Fruit fly (Drosophila melanogaster) Kc167 (cell line): Measurements from ENCODE around the gene Nha2.

Experiments used
- Myc ChIP-seq: fragments of >200 bp; optimal IDR thresholded peaks from 2 replicates; lab custom pipeline; 2017; ENCODE audit warnings: missing external identifiers
- Sin3A ChIP-seq: fragments of >200 bp; optimal IDR thresholded peaks from 2 replicates; lab custom pipeline; 2018; ENCODE audit warnings: missing external identifiers
- h ChIP-seq: fragments of >200 bp; optimal IDR thresholded peaks from 3 replicates; lab custom pipeline; 2018; ENCODE audit warnings: missing external identifiers
- insv ChIP-seq: fragments of >200 bp; optimal IDR thresholded peaks from 3 replicates; lab custom pipeline; 2018; ENCODE audit warnings: missing external identifiers
- psq ChIP-seq: fragments of >200 bp; optimal IDR thresholded peaks from 2 replicates; lab custom pipeline; 2017; ENCODE audit warnings: missing external identifiers
- ttk ChIP-seq: sonication (Bioruptor generic); optimal IDR thresholded peaks from 2 replicates; lab custom pipeline; 2017; ENCODE audit warnings: missing external identifiers

Gene Nha2

dm6 chr3R:22997912-22998622 lies at the start of gene Nha2:
Gene Nha2, minus strand, starts transcription at chr3R:22998528.
- TF ChIP-seq Sin3A (no peak), insv (lab: Kevin White, UChicago) (no peak), h (lab: Kevin White, UChicago) (no peak), ttk (lab: Kevin White, UChicago) (no peak)

dm6 chr3R:23046529-23046943 lies 48.2 kb upstream of the Nha2 start:
- no peak for TF ChIP-seq h (lab: Kevin White, UChicago)
- no peak for TF ChIP-seq psq

- TF ChIP-seq Myc: no peak
- no peak for TF ChIP-seq psq
- no peak for TF ChIP-seq insv (lab: Kevin White, UChicago)
Measured at dm6 chr3R:23043690-23044089, 45.4 kb upstream of the Nha2 start, which contains the start of gene CG13837. Gene CG13837, plus strand, starts transcription at chr3R:23043990.

- TF ChIP-seq psq: no peak
Measured at dm6 chr3R:23042746-23043265, 44.5 kb upstream of the Nha2 start.

- no peak for TF ChIP-seq insv (lab: Kevin White, UChicago)
- TF ChIP-seq ttk (lab: Kevin White, UChicago): no peak
- TF ChIP-seq Myc: no peak
- no peak for TF ChIP-seq h (lab: Kevin White, UChicago)
- no peak for TF ChIP-seq Sin3A
- TF ChIP-seq psq: no peak
Measured at dm6 chr3R:23041941-23042340, 43.6 kb upstream of the Nha2 start, which contains the start of gene CG13838. Gene CG13838, plus strand, starts transcription at chr3R:23042241.

- TF ChIP-seq h (lab: Kevin White, UChicago): no peak
- TF ChIP-seq insv (lab: Kevin White, UChicago): no peak
- TF ChIP-seq Sin3A: no peak
- no peak for TF ChIP-seq psq
- no peak for TF ChIP-seq Myc
- no peak for TF ChIP-seq ttk (lab: Kevin White, UChicago)
Measured at dm6 chr3R:23038062-23038461, 39.7 kb upstream of the Nha2 start.

dm6 chr3R:23036321-23036720 lies 38.0 kb upstream of the Nha2 start:
- TF ChIP-seq ttk (lab: Kevin White, UChicago) (no peak), insv (lab: Kevin White, UChicago) (no peak), h (lab: Kevin White, UChicago) (no peak), Sin3A (no peak), Myc (no peak), psq (no peak)

dm6 chr3R:23035463-23035862 lies 37.1 kb upstream of the Nha2 start, which contains the start of gene CG13833:
Gene CG13833, minus strand, starts transcription at chr3R:23035563.
- TF ChIP-seq h (lab: Kevin White, UChicago): no peak
- TF ChIP-seq insv (lab: Kevin White, UChicago): no peak
- TF ChIP-seq Myc: no peak
- no peak for TF ChIP-seq psq
- TF ChIP-seq ttk (lab: Kevin White, UChicago): no peak
- no peak for TF ChIP-seq Sin3A

dm6 chr3R:23030900-23031299 lies 32.6 kb upstream of the Nha2 start:
- no peak for TF ChIP-seq insv (lab: Kevin White, UChicago)
- no peak for TF ChIP-seq psq
- no peak for TF ChIP-seq h (lab: Kevin White, UChicago)
- TF ChIP-seq Myc: no peak
- TF ChIP-seq ttk (lab: Kevin White, UChicago): no peak
- no peak for TF ChIP-seq Sin3A

- TF ChIP-seq psq (no peak), Myc (no peak), ttk (lab: Kevin White, UChicago) (no peak), Sin3A (no peak), insv (lab: Kevin White, UChicago) (no peak)
Measured at dm6 chr3R:23028506-23028905, 30.2 kb upstream of the Nha2 start.

dm6 chr3R:23027428-23027813 lies 29.1 kb upstream of the Nha2 start:
- no peak for TF ChIP-seq Myc
- TF ChIP-seq h (lab: Kevin White, UChicago): no peak
- no peak for TF ChIP-seq ttk (lab: Kevin White, UChicago)
- TF ChIP-seq insv (lab: Kevin White, UChicago): no peak
- TF ChIP-seq Sin3A: no peak
- TF ChIP-seq psq: no peak

- TF ChIP-seq psq (no peak), h (lab: Kevin White, UChicago) (no peak), ttk (lab: Kevin White, UChicago) (no peak), insv (lab: Kevin White, UChicago) (no peak), Myc (no peak), Sin3A (no peak)
Measured at dm6 chr3R:23026652-23027427, 28.5 kb upstream of the Nha2 start, which contains the start of gene lmd. Gene lmd, minus strand, starts transcription at chr3R:23026713.

- TF ChIP-seq insv (lab: Kevin White, UChicago) (no peak), h (lab: Kevin White, UChicago) (no peak)
Measured at dm6 chr3R:23013482-23013881, 15.2 kb upstream of the Nha2 start.
